Worm (Caenorhabditis elegans) whole organism, L4 larva: ENCODE results near the gene W02B12.1.

ENCODE experiments used
- F26F4.8 ChIP-seq: fragments of 200-800 bp; sonication (Bioruptor generic); conservative IDR thresholded peaks from 2 replicates; pipeline ENCODE4 v1.3.6; 2022; ENCODE audit warnings: missing genetic modification characterization, missing compliant biosample characterization
- F37D6.2 ChIP-seq: sonication (generic microtip); optimal IDR thresholded peaks from 2 replicates; lab custom pipeline; 2016; ENCODE audit warnings: mild to moderate bottlenecking, missing genetic modification characterization, missing compliant biosample characterization
- Y105C5A.15 ChIP-seq: fragments of 200-800 bp; sonication (Bioruptor generic); IDR thresholded peaks from 2 replicates; pipeline ENCODE4 v1.3.6; 2022; ENCODE audit warnings: missing genetic modification characterization, missing compliant biosample characterization
- Y48G9A.11 ChIP-seq: fragments of 200-800 bp; sonication (Bioruptor generic); IDR thresholded peaks from 2 replicates; pipeline ENCODE4 v1.3.6; 2022; ENCODE audit warnings: missing genetic modification reagents, missing genetic modification characterization, missing compliant biosample characterization
- Y5F2A.4 ChIP-seq: fragments of 200-800 bp; sonication (Bioruptor generic); optimal IDR thresholded peaks from 2 replicates; lab custom pipeline; 2018; ENCODE audit warnings: mild to moderate bottlenecking, missing genetic modification characterization, missing compliant biosample characterization
- ama-1 ChIP-seq: fragments of 150-350 bp; optimal IDR thresholded peaks from 2 replicates; lab custom pipeline; 2014; ENCODE audit warnings: inconsistent platforms, mixed read lengths
- arid-1 ChIP-seq: fragments of 200-800 bp; sonication (Bioruptor generic); conservative IDR thresholded peaks from 2 replicates; pipeline ENCODE4 v1.3.6; 2022; ENCODE audit warnings: missing genetic modification reagents, missing genetic modification characterization, missing compliant biosample characterization
- attf-4 ChIP-seq: sonication (generic microtip); optimal IDR thresholded peaks from 3 replicates; lab custom pipeline; 2017; ENCODE audit warnings: missing biosample characterization, missing genetic modification characterization
- ceh-28 ChIP-seq: fragments of 150-350 bp; optimal IDR thresholded peaks from 2 replicates; lab custom pipeline; 2014; ENCODE audit warnings: missing biosample characterization, missing genetic modification reagents, missing genetic modification characterization
- ceh-82 ChIP-seq: sonication (generic microtip); optimal IDR thresholded peaks from 2 replicates; lab custom pipeline; 2017; ENCODE audit warnings: missing biosample characterization, missing genetic modification characterization
- ctbp-1 ChIP-seq: fragments of 200-800 bp; sonication (Bioruptor generic); IDR thresholded peaks from 2 replicates; pipeline ENCODE4 v1.3.6; 2022; ENCODE audit warnings: missing genetic modification reagents, missing genetic modification characterization, missing compliant biosample characterization
- daf-16 ChIP-seq, 3 experiments: sonication (generic microtip); optimal IDR thresholded peaks; 2 replicates each; lab custom pipeline; 2016 to 2017; ENCODE audit warnings: missing genetic modification characterization in 3 of 3, missing genetic modification reagents in 3 of 3, mild to moderate bottlenecking in 2 of 3, missing compliant biosample characterization in 2 of 3, missing biosample characterization in 1 of 3, moderate library complexity in 1 of 3
- dmd-8 ChIP-seq: fragments of 200-800 bp; sonication (Bioruptor generic); IDR thresholded peaks from 2 replicates; pipeline ENCODE4 v1.3.6; 2022; ENCODE audit warnings: missing genetic modification characterization, missing compliant biosample characterization
- dmd-9 ChIP-seq: fragments of 200-800 bp; sonication (Bioruptor generic); IDR thresholded peaks from 2 replicates; pipeline ENCODE4 v1.3.6; 2022; ENCODE audit warnings: missing genetic modification reagents, missing genetic modification characterization, missing compliant biosample characterization
- dpl-1 ChIP-seq: fragments of 150-350 bp; optimal IDR thresholded peaks from 2 replicates; lab custom pipeline; 2014; ENCODE audit warnings: missing biosample characterization, missing genetic modification reagents, missing genetic modification characterization
- duxl-1 ChIP-seq: sonication (generic microtip); optimal IDR thresholded peaks from 2 replicates; lab custom pipeline; 2016; ENCODE audit warnings: mild to moderate bottlenecking, missing genetic modification characterization, moderate library complexity, missing compliant biosample characterization; ENCODE audit not compliant: poor library complexity
- dve-1 ChIP-seq: sonication (generic microtip); optimal IDR thresholded peaks from 2 replicates; lab custom pipeline; 2017; ENCODE audit warnings: antibody characterized with exemption, mild to moderate bottlenecking, missing genetic modification characterization, missing compliant biosample characterization; ENCODE audit not compliant: insufficient read depth
- fos-1 ChIP-seq: fragments of 150-350 bp; optimal IDR thresholded peaks from 2 replicates; lab custom pipeline; 2014; ENCODE audit warnings: missing biosample characterization, missing genetic modification characterization
- hif-1 ChIP-seq, 2 experiments: sonication (generic microtip); optimal IDR thresholded peaks; 2 replicates each; lab custom pipeline; 2016 to 2017; ENCODE audit warnings: missing compliant biosample characterization in 2 of 2, missing genetic modification characterization in 2 of 2, missing genetic modification reagents in 2 of 2, missing genotype in 2 of 2, mild to moderate bottlenecking in 1 of 2
- hmg-1.1 ChIP-seq: fragments of 200-800 bp; sonication (Bioruptor generic); IDR thresholded peaks from 2 replicates; pipeline ENCODE4 v1.3.6; 2022; ENCODE audit warnings: missing genetic modification reagents, missing genetic modification characterization, missing compliant biosample characterization
- lin-1 ChIP-seq: fragments of 200-800 bp; sonication (Bioruptor generic); IDR thresholded peaks from 2 replicates; pipeline ENCODE4 v1.3.6; 2022; ENCODE audit warnings: missing genetic modification reagents, missing genetic modification characterization, missing compliant biosample characterization
- lin-38 ChIP-seq: fragments of 200-800 bp; sonication (Bioruptor generic); IDR thresholded peaks from 2 replicates; pipeline ENCODE4 v1.3.6; 2022; ENCODE audit warnings: missing genetic modification reagents, missing genetic modification characterization, missing compliant biosample characterization
- lsy-2 ChIP-seq, 2 experiments: fragments of 150-350 bp in 1 of 2; sonication (generic microtip) in 1 of 2; optimal IDR thresholded peaks; 2 replicates each; lab custom pipeline; 2014 to 2017; ENCODE audit warnings: missing biosample characterization in 2 of 2, missing genetic modification characterization in 2 of 2
- madf-5 ChIP-seq, 2 experiments: fragments of 200-800 bp; sonication (Bioruptor generic); IDR thresholded peaks; 2 replicates each; pipeline ENCODE4 v1.3.6; 2022; ENCODE audit warnings: missing compliant biosample characterization in 2 of 2, missing genetic modification characterization in 2 of 2
- madf-9 ChIP-seq: fragments of 200-800 bp; sonication (Bioruptor generic); conservative IDR thresholded peaks from 2 replicates; pipeline ENCODE4 v1.3.6; 2022; ENCODE audit warnings: missing genetic modification reagents, missing genetic modification characterization, missing compliant biosample characterization
- mxl-3 ChIP-seq: fragments of 200-800 bp; sonication (Bioruptor generic); optimal IDR thresholded peaks from 2 replicates; lab custom pipeline; 2018; ENCODE audit warnings: mild to moderate bottlenecking, missing genetic modification characterization, missing compliant biosample characterization
- nhr-10 ChIP-seq: fragments of 150-350 bp; optimal IDR thresholded peaks from 2 replicates; lab custom pipeline; 2014; ENCODE audit warnings: missing biosample characterization, missing genetic modification characterization
- nhr-41 ChIP-seq: fragments of 200-800 bp; sonication (Bioruptor generic); IDR thresholded peaks from 2 replicates; pipeline ENCODE4 v1.3.6; 2022; ENCODE audit warnings: missing genetic modification reagents, missing genetic modification characterization, missing compliant biosample characterization
- nhr-6 ChIP-seq: fragments of 150-350 bp; optimal IDR thresholded peaks from 2 replicates; lab custom pipeline; 2014; ENCODE audit warnings: missing biosample characterization, missing genetic modification characterization
- php-3 ChIP-seq: fragments of 200-800 bp; sonication (Bioruptor generic); IDR thresholded peaks from 2 replicates; pipeline ENCODE4 v1.3.6; 2022; ENCODE audit warnings: missing genetic modification reagents, missing genetic modification characterization, missing compliant biosample characterization
- pqm-1 ChIP-seq: sonication (generic microtip); optimal IDR thresholded peaks from 2 replicates; lab custom pipeline; 2017; ENCODE audit warnings: missing biosample characterization, missing genetic modification characterization
- saeg-2 ChIP-seq: fragments of 200-800 bp; sonication (Bioruptor generic); IDR thresholded peaks from 2 replicates; pipeline ENCODE4 v1.3.6; 2022; ENCODE audit warnings: missing genetic modification reagents, missing genetic modification characterization, missing compliant biosample characterization
- sdz-12 ChIP-seq: fragments of 200-800 bp; sonication (Bioruptor generic); optimal IDR thresholded peaks from 2 replicates; lab custom pipeline; 2018; ENCODE audit warnings: mild to moderate bottlenecking, missing genetic modification characterization, missing compliant biosample characterization
- skn-1 ChIP-seq: fragments of 150-350 bp; optimal IDR thresholded peaks from 2 replicates; lab custom pipeline; 2014; ENCODE audit warnings: missing biosample characterization, missing genetic modification characterization
- snpc-4 ChIP-seq: fragments of 150-350 bp; optimal IDR thresholded peaks from 2 replicates; lab custom pipeline; 2014; ENCODE audit warnings: missing biosample characterization, missing genetic modification characterization
- spr-1 ChIP-seq: sonication (generic microtip); optimal IDR thresholded peaks from 2 replicates; lab custom pipeline; 2016; ENCODE audit warnings: mild to moderate bottlenecking, missing genetic modification characterization, missing compliant biosample characterization
- unc-130 ChIP-seq: sonication (generic microtip); optimal IDR thresholded peaks from 2 replicates; lab custom pipeline; 2016; ENCODE audit warnings: missing genetic modification reagents, missing genetic modification characterization, missing compliant biosample characterization
- unc-62 ChIP-seq, 3 experiments: fragments of 150-350 bp in 1 of 3; sonication (generic microtip); optimal IDR thresholded peaks in 2 of 3; peaks in 1 of 3; 1 replicate in 1 of 3; 2 replicates in 2 of 3; lab custom pipeline; 2014 to 2017; ENCODE audit warnings: missing biosample characterization in 3 of 3, missing genetic modification characterization in 3 of 3, missing genetic modification reagents in 3 of 3, missing genotype in 1 of 3
- zag-1 ChIP-seq: fragments of 150-350 bp; optimal IDR thresholded peaks from 2 replicates; lab custom pipeline; 2014; ENCODE audit warnings: missing biosample characterization, missing genetic modification characterization
- zfp-2 ChIP-seq: sonication (generic microtip); optimal IDR thresholded peaks from 2 replicates; lab custom pipeline; 2016; ENCODE audit warnings: mild to moderate bottlenecking, missing genetic modification characterization, missing compliant biosample characterization
- zip-2 ChIP-seq: fragments of 150-350 bp; optimal IDR thresholded peaks from 2 replicates; lab custom pipeline; 2014; ENCODE audit warnings: missing biosample characterization, missing genetic modification characterization
- ztf-7 ChIP-seq: fragments of 150-350 bp; optimal IDR thresholded peaks from 2 replicates; lab custom pipeline; 2014; ENCODE audit warnings: missing biosample characterization, missing genetic modification characterization

The W02B12.1 gene

DNA sequence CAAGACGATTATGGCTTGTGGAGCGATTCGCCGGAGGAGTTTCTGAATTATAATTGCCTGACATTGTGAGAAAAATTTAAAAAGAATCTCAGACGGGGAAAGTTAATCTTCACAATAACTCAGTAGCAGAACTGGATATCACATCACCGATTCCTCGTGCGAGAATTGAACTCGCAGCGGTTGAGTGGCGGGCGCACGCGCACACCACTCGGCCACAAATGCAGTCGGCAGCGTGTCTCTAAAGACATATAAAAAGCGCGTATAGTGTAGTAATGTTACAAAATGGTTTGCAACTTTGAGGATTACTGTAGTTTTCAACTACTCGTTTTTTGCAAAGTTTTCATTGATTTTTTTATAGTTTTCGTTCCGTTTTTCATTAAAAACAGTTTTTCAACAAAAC, 35.8 kb downstream of the W02B12.1 start (continued):
- TF ChIP-seq sdz-12 (peak; percentile 79), dmd-8 (GFP tag; lab: Robert Waterston, UW) (peak; percentile 100), hmg-1.1 (peak; percentile 95), arid-1 (GFP tag; lab: Robert Waterston, UW) (peak; percentile 97), F26F4.8 (GFP tag; lab: Robert Waterston, UW) (peak; percentile 99), pqm-1 (tag; lab: Kevin White, UChicago) (no peak), nhr-6 (tag; lab: Kevin White, UChicago) (no peak), duxl-1 (tag; lab: Kevin White, UChicago) (peak; percentile 72)

DNA sequence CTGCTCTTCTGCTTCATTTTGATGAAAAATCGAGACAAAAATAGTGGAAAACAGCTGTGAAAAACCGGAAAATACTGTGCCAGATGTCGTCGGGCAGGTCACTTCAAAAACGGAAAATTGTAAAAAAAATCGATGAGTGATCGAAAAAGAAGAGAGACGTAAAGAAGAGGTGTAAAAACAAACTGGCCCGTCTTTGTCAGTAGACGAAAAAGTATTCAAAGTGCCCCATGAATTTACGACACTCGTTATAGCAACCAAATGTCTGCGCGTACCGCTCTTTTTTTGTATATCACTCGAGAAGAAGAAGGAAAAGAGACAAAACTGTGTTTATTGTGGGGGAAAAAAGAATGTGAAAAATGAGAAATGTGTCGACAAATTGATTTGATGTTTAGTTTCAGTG, 36.4 kb downstream of the W02B12.1 start, which contains the start of gene twk-5:
TSS of gene twk-5 (minus strand) at position 101 of the 400 bp plus-strand sequence.
- no peak for TF ChIP-seq Y48G9A.11 (GFP tag; lab: Robert Waterston, UW)
- no peak for TF ChIP-seq lin-1 (GFP tag; lab: Robert Waterston, UW)
- TF ChIP-seq ama-1 = peak; percentile 73
- TF ChIP-seq, all 104 proteins: peak for 1

ce11 chrII:11486698-11487234, 37.9 kb downstream of the W02B12.1 start, which contains the start of gene ttr-18:
ttr-18 (minus strand) TSS chrII:11486748.
- TF ChIP-seq dpl-1 (GFP tag; lab: Kevin White, UChicago) (no peak), sdz-12 (no peak), ama-1 (no peak), dmd-9 (GFP tag; lab: Robert Waterston, UW) (no peak), skn-1 (no peak), dve-1 (tag; lab: Kevin White, UChicago) (peak; percentile 12), Y105C5A.15 (no peak), Y5F2A.4 (GFP tag; lab: Kevin White, UChicago) (no peak), lin-1 (GFP tag; lab: Robert Waterston, UW) (no peak)

- peak in 1 of 2 experiments; percentile 21 for TF ChIP-seq unc-62 (GFP tag; optimal IDR thresholded peaks at IDR 0.05 in 1 of 2; lab: Kevin White, UChicago)
- TF ChIP-seq unc-62 (tag; optimal IDR thresholded peaks at IDR 0.05; lab: Kevin White, UChicago) = no peak
- TF ChIP-seq zip-2 (tag; lab: Kevin White, UChicago) = no peak
- no peak for TF ChIP-seq madf-5 (GFP tag; IDR thresholded peaks at IDR 0.05; lab: Robert Waterston, UW)
- no peak for TF ChIP-seq snpc-4 (tag; lab: Kevin White, UChicago)
- TF ChIP-seq dmd-8 (GFP tag; lab: Robert Waterston, UW) = no peak
These were observed 39.2 kb downstream of the W02B12.1 start, which contains the start of gene B0334.13 for ce11 chrII:11487999-11488398. B0334.13 (plus strand) TSS chrII:11488299.

DNA sequence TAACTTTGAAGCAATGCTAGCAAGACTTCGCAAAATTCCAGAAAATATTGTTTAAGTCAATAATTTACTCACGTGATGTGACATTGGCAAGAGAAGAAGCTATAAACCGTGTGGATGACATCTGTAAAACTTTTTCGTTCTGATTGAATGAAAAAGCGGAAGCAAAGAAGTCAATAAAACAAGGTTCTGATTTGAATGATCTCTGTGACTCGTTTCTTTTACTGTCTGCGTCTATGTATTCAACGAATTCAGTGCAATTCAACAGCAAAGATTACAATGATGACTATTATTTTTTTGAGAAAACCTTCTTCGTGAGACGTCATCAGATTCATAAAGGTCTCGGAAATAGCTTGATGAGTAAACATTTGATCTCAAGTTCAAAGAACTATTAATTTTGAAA, 44.0 kb downstream of the W02B12.1 start, which contains the start of gene hacl-1:
TSS of gene hacl-1 (minus strand) at position 121 of the 400 bp plus-strand sequence.
- TF ChIP-seq php-3 (GFP tag; lab: Robert Waterston, UW) (no peak), madf-9 (no peak), zfp-2 (tag; lab: Kevin White, UChicago) (no peak), saeg-2 (GFP tag; lab: Robert Waterston, UW) (no peak), mxl-3 (GFP tag; lab: Kevin White, UChicago) (no peak), nhr-10 (no peak), spr-1 (no peak), ceh-82 (tag; lab: Kevin White, UChicago) (no peak), ctbp-1 (GFP tag; lab: Robert Waterston, UW) (no peak), fos-1 (tag; lab: Kevin White, UChicago) (no peak), Y48G9A.11 (GFP tag; lab: Robert Waterston, UW) (no peak), attf-4 (tag; lab: Kevin White, UChicago) (no peak), nhr-6 (tag; lab: Kevin White, UChicago) (no peak), nhr-41 (no peak), lin-38 (GFP tag; lab: Robert Waterston, UW) (no peak), zag-1 (tag; lab: Kevin White, UChicago) (no peak), daf-16 (GFP tag; optimal IDR thresholded peaks at IDR 0.05; lab: Kevin White, UChicago) (no peak), daf-16 (tag; optimal IDR thresholded peaks at IDR 0.05; lab: Kevin White, UChicago) (peak; percentile 19), duxl-1 (tag; lab: Kevin White, UChicago) (no peak), F37D6.2 (tag; lab: Kevin White, UChicago) (no peak), hmg-1.1 (0 out of 2 replicates have a peak, but pooled peaks have one; percentile 7), hif-1 (tag; optimal IDR thresholded peaks at IDR 0.05; lab: Kevin White, UChicago) (no peak), lsy-2 (tag; optimal IDR thresholded peaks at IDR 0.05; lab: Kevin White, UChicago) (peak in 1 of 2 experiments; percentile 56), ztf-7 (tag; lab: Kevin White, UChicago) (no peak), unc-130 (GFP tag; lab: Kevin White, UChicago) (no peak), ceh-28 (tag; lab: Kevin White, UChicago) (no peak)
